Fruit fly (Drosophila melanogaster): Measurements from ENCODE around the gene mtgo.

dm6 chr2L:16528493-16528892 is 16.3 kb upstream of the mtgo start:
- TF ChIP-seq h (optimal IDR thresholded peaks at IDR 0.05), result no peak
- no peak for TF ChIP-seq psq (optimal IDR thresholded peaks at IDR 0.05)
- TF ChIP-seq insv (optimal IDR thresholded peaks at IDR 0.05), result no peak
- TF ChIP-seq Myc (optimal IDR thresholded peaks at IDR 0.05), result no peak
- no peak for TF ChIP-seq ttk (optimal IDR thresholded peaks at IDR 0.05)
- TF ChIP-seq Sin3A (optimal IDR thresholded peaks at IDR 0.05), result no peak
